Worm (Caenorhabditis elegans): ENCODE measurements around the gene spat-2.

- TF ChIP-seq nhr-80 (tag; optimal IDR thresholded peaks at IDR 0.05) (no peak), Y67H2A.10 (GFP tag; conservative IDR thresholded peaks at IDR 0.05) (no peak)
Observed at ce11 chrIII:11088187-11088586, 51.4 kb downstream of the spat-2 start, which contains the start of gene W09D6.5.
